Fruit fly (Drosophila melanogaster) whole organism: ENCODE data around the gene CG12075.

ENCODE experiments used
- CG8478 ChIP-seq: fragments of >200 bp; optimal IDR thresholded peaks from 2 replicates; lab custom pipeline; 2018; ENCODE audit warnings: inconsistent platforms
- Dll ChIP-seq: fragments of >200 bp; optimal IDR thresholded peaks from 2 replicates; lab custom pipeline; 2017
- pan ChIP-seq: fragments of >200 bp; optimal IDR thresholded peaks from 2 replicates; lab custom pipeline; 2017
- psq ChIP-seq: fragments of >200 bp; optimal IDR thresholded peaks from 2 replicates; lab custom pipeline; 2017
- usp ChIP-seq: fragments of >200 bp; optimal IDR thresholded peaks from 2 replicates; lab custom pipeline; 2017; ENCODE audit warnings: missing biosample characterization, missing genetic modification characterization, mixed read lengths

DNA sequence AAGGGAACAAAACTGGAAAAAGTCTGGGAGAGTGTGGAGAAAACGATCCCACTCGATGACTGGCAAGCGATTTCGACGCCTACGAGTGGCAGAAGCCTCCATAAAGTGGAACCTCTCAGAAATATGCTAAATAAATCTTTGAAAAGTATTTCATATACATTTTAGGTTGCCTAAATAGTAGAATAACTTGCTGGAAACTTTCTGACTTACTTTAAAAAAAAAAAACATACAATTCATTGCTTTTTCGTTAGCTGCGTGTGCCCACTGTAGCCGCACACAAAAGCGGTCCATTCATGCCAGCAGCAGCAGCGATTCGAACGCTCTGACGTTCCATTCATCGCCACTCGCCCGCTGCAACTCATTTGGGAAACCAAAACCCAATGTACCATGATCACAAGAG, 3.0 kb upstream of the CG12075 start:
- TF ChIP-seq pan (lab: Kevin White, UChicago) (no peak), Dll (lab: Kevin White, UChicago) (no peak), usp (GFP tag; lab: Kevin White, UChicago) (no peak), psq (no peak), CG8478 (lab: Kevin White, UChicago) (no peak)
